Worm (Caenorhabditis elegans): ENCODE measurements around the gene F36H5.17.

- TF ChIP-seq ref-1 (GFP tag; conservative IDR thresholded peaks at IDR 0.05) (no peak), tab-1 (GFP tag; IDR thresholded peaks at IDR 0.05) (no peak), T22C8.4 (GFP tag; IDR thresholded peaks at IDR 0.05) (no peak), med-1 (GFP tag; optimal IDR thresholded peaks at IDR 0.05; ENCODE audit: insufficient read depth) (no peak)
Measured at ce11 chrII:1782474-1782873, 26.5 kb upstream of the F36H5.17 start, which contains the start of gene math-4.

All from whole organism, midembryonic.